Worm (Caenorhabditis elegans): ENCODE results near the gene W06F12.3.
A peak's percentile ranks its signal among the peaks of the same experiment; 100 is the strongest.

Gene W06F12.3

DNA sequence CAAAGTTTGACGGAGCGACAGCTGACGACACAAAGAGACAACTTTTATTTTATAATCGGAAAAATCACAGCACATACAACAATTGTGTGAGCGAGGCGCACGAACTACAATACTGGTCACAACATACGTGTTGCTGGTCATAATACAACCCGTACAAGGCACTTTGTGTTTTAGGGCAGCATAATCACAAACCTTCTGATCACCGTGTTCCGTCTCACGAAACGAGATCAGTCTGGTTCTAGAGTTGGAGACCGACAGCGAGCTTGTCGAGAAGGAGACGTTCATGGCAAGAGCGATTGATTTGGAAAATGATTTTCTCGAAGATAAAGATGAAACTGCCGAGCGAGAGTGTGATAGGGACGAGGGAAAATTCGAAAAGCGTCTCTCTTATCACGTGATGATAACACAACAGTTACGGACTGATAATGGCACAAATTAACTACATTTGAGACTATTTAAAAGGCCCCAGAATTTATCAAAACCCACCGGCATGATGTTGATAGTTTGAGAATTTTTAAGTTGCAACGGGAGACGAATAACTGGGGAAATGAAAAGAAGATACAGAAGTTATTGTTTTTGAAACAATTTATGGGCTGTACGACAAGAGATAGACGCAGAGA lies 32.0 kb downstream of the W06F12.3 start (continued):
- no peak for TF ChIP-seq attf-3 (GFP tag; conservative IDR thresholded peaks at IDR 0.05)
- no peak for TF ChIP-seq ceh-27 (GFP tag; optimal IDR thresholded peaks at IDR 0.05)
- TF ChIP-seq K11D2.4 (GFP tag; IDR thresholded peaks at IDR 0.05) = no peak
- no peak for TF ChIP-seq C17E4.6 (GFP tag; IDR thresholded peaks at IDR 0.05)
- TF ChIP-seq gei-17 (GFP tag; optimal IDR thresholded peaks at IDR 0.05) = no peak
- no peak for TF ChIP-seq madf-10 (tag; optimal IDR thresholded peaks at IDR 0.05)
- no peak for TF ChIP-seq tbx-9 (tag; optimal IDR thresholded peaks at IDR 0.05; ENCODE audit: borderline replicate concordance)
- no peak for TF ChIP-seq nfya-1 (tag; optimal IDR thresholded peaks at IDR 0.05; ENCODE audit: borderline replicate concordance, insufficient read depth)
- TF ChIP-seq T26A5.8 (tag; optimal IDR thresholded peaks at IDR 0.05) = no peak
- TF ChIP-seq efl-1 (GFP tag; optimal IDR thresholded peaks at IDR 0.05) = no peak
- no peak for TF ChIP-seq hlh-26 (GFP tag; conservative IDR thresholded peaks at IDR 0.05)
- no peak for TF ChIP-seq hrde-1 (tag; optimal IDR thresholded peaks at IDR 0.05; ENCODE audit: borderline replicate concordance)
- no peak for TF ChIP-seq F37B4.10 (GFP tag; IDR thresholded peaks at IDR 0.05)
- no peak for TF ChIP-seq repo-1 (tag; optimal IDR thresholded peaks at IDR 0.05)
- TF ChIP-seq ama-1 (optimal IDR thresholded peaks at IDR 0.05) = peak; percentile 48
- TF ChIP-seq ama-1 (GFP tag; optimal IDR thresholded peaks at IDR 0.05) = no peak
- TF ChIP-seq nhr-90 (tag; optimal IDR thresholded peaks at IDR 0.05) = peak; percentile 31
- no peak for TF ChIP-seq Y56A3A.18 (GFP tag; IDR thresholded peaks at IDR 0.05)
- no peak for TF ChIP-seq pha-4 (tag; optimal IDR thresholded peaks at IDR 0.05)
- no peak for TF ChIP-seq B0261.1 (tag; optimal IDR thresholded peaks at IDR 0.05)
- TF ChIP-seq nfya-2 (GFP tag; IDR thresholded peaks at IDR 0.05) = no peak
- no peak for TF ChIP-seq Y79H2A.3 (GFP tag; conservative IDR thresholded peaks at IDR 0.05)
- TF ChIP-seq ZK185.1 (tag; optimal IDR thresholded peaks at IDR 0.05; ENCODE audit: poor library complexity, severe bottlenecking) = peak; percentile 19
- TF ChIP-seq mel-28 (tag; optimal IDR thresholded peaks at IDR 0.05; ENCODE audit: borderline replicate concordance) = no peak
- no peak for TF ChIP-seq ztf-22 (GFP tag; optimal IDR thresholded peaks at IDR 0.05)
- TF ChIP-seq nhr-80 (tag; optimal IDR thresholded peaks at IDR 0.05) = peak; percentile 66
- TF ChIP-seq xnd-1 (tag; optimal IDR thresholded peaks at IDR 0.05) = no peak
- peak; percentile 52; the same call in 1 of the 2 replicates for TF ChIP-seq nfyb-1 (GFP tag; IDR thresholded peaks at IDR 0.05)
- TF ChIP-seq zfh-2 (GFP tag; conservative IDR thresholded peaks at IDR 0.05) = no peak
- no peak for TF ChIP-seq F22D6.2 (tag; optimal IDR thresholded peaks at IDR 0.05)
- no peak for TF ChIP-seq hmg-1.2 (GFP tag; IDR thresholded peaks at IDR 0.05)
- TF ChIP-seq hlh-12 (tag; optimal IDR thresholded peaks at IDR 0.05) = no peak
- no peak for TF ChIP-seq K12H6.12 (tag; optimal IDR thresholded peaks at IDR 0.05)
- TF ChIP-seq mcd-1 (GFP tag; IDR thresholded peaks at IDR 0.05) = no peak
- no peak for TF ChIP-seq C06A6.2 (GFP tag; conservative IDR thresholded peaks at IDR 0.05)
- peak; percentile 15 for TF ChIP-seq lin-40 (tag; optimal IDR thresholded peaks at IDR 0.05)
- no peak for TF ChIP-seq unc-62 (GFP tag; optimal IDR thresholded peaks at IDR 0.05)
- no peak for TF ChIP-seq Y53G8AR.9 (GFP tag; conservative IDR thresholded peaks at IDR 0.05)
- no peak for TF ChIP-seq bed-1 (GFP tag; IDR thresholded peaks at IDR 0.05)
- no peak for TF ChIP-seq tlf-1 (GFP tag; optimal IDR thresholded peaks at IDR 0.05)
- TF ChIP-seq let-607 (tag; optimal IDR thresholded peaks at IDR 0.05) = no peak
- no peak for TF ChIP-seq madf-6 (GFP tag; IDR thresholded peaks at IDR 0.05)
- no peak for TF ChIP-seq D2030.7 (GFP tag; IDR thresholded peaks at IDR 0.05)
- no peak for TF ChIP-seq ztf-25 (GFP tag; IDR thresholded peaks at IDR 0.05)
- no peak for TF ChIP-seq ceh-40 (GFP tag; IDR thresholded peaks at IDR 0.05)
- TF ChIP-seq snpc-1.3 (tag; optimal IDR thresholded peaks at IDR 0.05; ENCODE audit: insufficient read depth) = no peak
- no peak for TF ChIP-seq madf-8 (GFP tag; conservative IDR thresholded peaks at IDR 0.05)
- no peak for TF ChIP-seq lsy-27 (tag; optimal IDR thresholded peaks at IDR 0.05; ENCODE audit: borderline replicate concordance, insufficient read depth)

All from whole organism, young adult.